Worm (Caenorhabditis elegans) whole organism, L3 larva: Measurements from ENCODE around the gene rad-50.

ENCODE experiments used
- R02D3.7 ChIP-seq: fragments of 150-350 bp; optimal IDR thresholded peaks from 2 replicates; lab custom pipeline; 2014; ENCODE audit warnings: missing biosample characterization, missing genetic modification characterization
- ZK546.5 ChIP-seq: sonication (generic microtip); optimal IDR thresholded peaks from 2 replicates; lab custom pipeline; 2017; ENCODE audit warnings: missing biosample characterization, missing genetic modification characterization
- aly-2 ChIP-seq: fragments of 150-350 bp; optimal IDR thresholded peaks from 2 replicates; lab custom pipeline; 2014; ENCODE audit warnings: missing biosample characterization, missing genetic modification characterization
- ama-1 ChIP-seq: fragments of 150-350 bp; optimal IDR thresholded peaks from 2 replicates; lab custom pipeline; 2018
- ceh-16 ChIP-seq: sonication (generic microtip); optimal IDR thresholded peaks from 2 replicates; lab custom pipeline; 2017; ENCODE audit warnings: missing biosample characterization, missing genetic modification characterization
- ceh-28 ChIP-seq: fragments of 150-350 bp; optimal IDR thresholded peaks from 2 replicates; lab custom pipeline; 2014; ENCODE audit warnings: missing biosample characterization, missing genetic modification reagents, missing genetic modification characterization
- ceh-82 ChIP-seq: fragments of 150-350 bp; optimal IDR thresholded peaks from 2 replicates; lab custom pipeline; 2014; ENCODE audit warnings: missing biosample characterization, missing genetic modification characterization
- egl-5 ChIP-seq: fragments of 150-350 bp; optimal IDR thresholded peaks from 2 replicates; lab custom pipeline; 2017; ENCODE audit warnings: missing biosample characterization, missing genetic modification reagents, missing genetic modification characterization, inconsistent platforms
- elt-1 ChIP-seq: fragments of 150-350 bp; optimal IDR thresholded peaks from 2 replicates; lab custom pipeline; 2014; ENCODE audit warnings: missing biosample characterization, missing genetic modification characterization
- elt-2 ChIP-seq: sonication (generic microtip); optimal IDR thresholded peaks from 2 replicates; lab custom pipeline; 2016; ENCODE audit warnings: missing genetic modification reagents, mild to moderate bottlenecking, missing genetic modification characterization, missing compliant biosample characterization
- elt-3 ChIP-seq, 3 experiments: fragments of 150-350 bp in 1 of 3; sonication (generic microtip) in 2 of 3; optimal IDR thresholded peaks; 2 replicates in 2 of 3; 4 replicates in 1 of 3; lab custom pipeline; 2014 to 2017; ENCODE audit warnings: missing biosample characterization in 3 of 3, missing genetic modification characterization in 3 of 3
- fkh-10 ChIP-seq: sonication (generic microtip); optimal IDR thresholded peaks from 2 replicates; lab custom pipeline; 2017; ENCODE audit warnings: missing biosample characterization, missing genetic modification reagents, missing genetic modification characterization
- fkh-2 ChIP-seq: fragments of 150-350 bp; optimal IDR thresholded peaks from 2 replicates; lab custom pipeline; 2014; ENCODE audit warnings: missing biosample characterization, missing genetic modification reagents, missing genetic modification characterization
- fos-1 ChIP-seq: fragments of 150-350 bp; optimal IDR thresholded peaks from 2 replicates; lab custom pipeline; 2014; ENCODE audit warnings: missing biosample characterization, missing genetic modification characterization
- hmg-11 ChIP-seq: sonication (generic microtip); optimal IDR thresholded peaks from 2 replicates; lab custom pipeline; 2016; ENCODE audit warnings: missing genetic modification characterization, missing compliant biosample characterization
- jun-1 ChIP-seq: fragments of 150-350 bp; optimal IDR thresholded peaks from 2 replicates; lab custom pipeline; 2014; ENCODE audit warnings: missing biosample characterization, missing genetic modification reagents, missing genetic modification characterization
- lin-15B ChIP-seq: fragments of 150-350 bp; optimal IDR thresholded peaks from 2 replicates; lab custom pipeline; 2014; ENCODE audit warnings: missing biosample characterization, missing genetic modification characterization
- lin-39 ChIP-seq: fragments of 150-350 bp; optimal IDR thresholded peaks from 2 replicates; lab custom pipeline; 2018; ENCODE audit warnings: missing biosample characterization, missing genetic modification reagents, missing genetic modification characterization
- lsy-12 ChIP-seq: sonication (generic microtip); optimal IDR thresholded peaks from 2 replicates; lab custom pipeline; 2016; ENCODE audit warnings: mild to moderate bottlenecking, missing genetic modification characterization, missing compliant biosample characterization
- mdl-1 ChIP-seq: fragments of 150-350 bp; optimal IDR thresholded peaks from 2 replicates; lab custom pipeline; 2014; ENCODE audit warnings: missing biosample characterization, missing genetic modification characterization
- mml-1 ChIP-seq: fragments of 150-350 bp; sonication (generic microtip); optimal IDR thresholded peaks from 3 replicates; lab custom pipeline; 2014; ENCODE audit warnings: missing biosample characterization, missing genetic modification characterization
- nfya-1 ChIP-seq: sonication (generic microtip); optimal IDR thresholded peaks from 2 replicates; lab custom pipeline; 2017; ENCODE audit warnings: missing genetic modification characterization, mild to moderate bottlenecking, missing compliant biosample characterization, antibody characterized with exemption, moderate library complexity; ENCODE audit not compliant: insufficient read depth
- nhr-11 ChIP-seq: fragments of 150-350 bp; optimal IDR thresholded peaks from 2 replicates; lab custom pipeline; 2014; ENCODE audit warnings: missing biosample characterization, missing genetic modification characterization
- nhr-23 ChIP-seq: fragments of 150-350 bp; optimal IDR thresholded peaks from 2 replicates; lab custom pipeline; 2014; ENCODE audit warnings: missing biosample characterization, missing genetic modification reagents, missing genetic modification characterization
- nhr-237 ChIP-seq: fragments of 150-350 bp; optimal IDR thresholded peaks from 2 replicates; lab custom pipeline; 2014; ENCODE audit warnings: missing biosample characterization, missing genetic modification characterization
- nhr-25 ChIP-seq: sonication (generic microtip); optimal IDR thresholded peaks from 2 replicates; lab custom pipeline; 2017; ENCODE audit warnings: missing biosample characterization, missing genetic modification characterization
- nhr-43 ChIP-seq: sonication (generic microtip); optimal IDR thresholded peaks from 2 replicates; lab custom pipeline; 2016; ENCODE audit warnings: mild to moderate bottlenecking, missing genetic modification characterization, missing compliant biosample characterization; ENCODE audit not compliant: poor library complexity, severe bottlenecking
- nhr-67 ChIP-seq: fragments of 150-350 bp; optimal IDR thresholded peaks from 2 replicates; lab custom pipeline; 2014; ENCODE audit warnings: missing biosample characterization, missing genetic modification characterization
- nhr-76 ChIP-seq: fragments of 150-350 bp; sonication (generic microtip); optimal IDR thresholded peaks from 5 replicates; lab custom pipeline; 2014; ENCODE audit warnings: missing biosample characterization, missing genetic modification characterization
- nhr-77 ChIP-seq: fragments of 150-350 bp; optimal IDR thresholded peaks from 2 replicates; lab custom pipeline; 2014; ENCODE audit warnings: missing biosample characterization, missing genetic modification characterization
- pha-4 ChIP-seq: fragments of 150-350 bp; optimal IDR thresholded peaks from 2 replicates; lab custom pipeline; 2014; ENCODE audit warnings: missing biosample characterization, missing genetic modification reagents, missing genetic modification characterization
- pqm-1 ChIP-seq: fragments of 150-350 bp; optimal IDR thresholded peaks from 2 replicates; lab custom pipeline; 2017; ENCODE audit warnings: missing biosample characterization, missing genetic modification characterization, inconsistent platforms
- skn-1 ChIP-seq: fragments of 150-350 bp; optimal IDR thresholded peaks from 2 replicates; lab custom pipeline; 2014; ENCODE audit warnings: missing biosample characterization, missing genetic modification characterization
- snpc-4 ChIP-seq: fragments of 150-350 bp; optimal IDR thresholded peaks from 2 replicates; lab custom pipeline; 2014; ENCODE audit warnings: missing biosample characterization, missing genetic modification characterization
- tbx-2 ChIP-seq: sonication (generic microtip); optimal IDR thresholded peaks from 2 replicates; lab custom pipeline; 2016; ENCODE audit warnings: mild to moderate bottlenecking, missing genetic modification characterization, missing compliant biosample characterization
- unc-62 ChIP-seq: fragments of 150-350 bp; sonication (generic microtip); optimal IDR thresholded peaks from 4 replicates; lab custom pipeline; 2014; ENCODE audit warnings: missing biosample characterization, missing genetic modification reagents, missing genetic modification characterization
- zag-1 ChIP-seq: fragments of 150-350 bp; optimal IDR thresholded peaks from 2 replicates; lab custom pipeline; 2014; ENCODE audit warnings: missing biosample characterization, missing genetic modification characterization
- ztf-4 ChIP-seq: fragments of 150-350 bp; optimal IDR thresholded peaks from 2 replicates; lab custom pipeline; 2014; ENCODE audit warnings: missing biosample characterization, missing genetic modification characterization

rad-50 gene

DNA sequence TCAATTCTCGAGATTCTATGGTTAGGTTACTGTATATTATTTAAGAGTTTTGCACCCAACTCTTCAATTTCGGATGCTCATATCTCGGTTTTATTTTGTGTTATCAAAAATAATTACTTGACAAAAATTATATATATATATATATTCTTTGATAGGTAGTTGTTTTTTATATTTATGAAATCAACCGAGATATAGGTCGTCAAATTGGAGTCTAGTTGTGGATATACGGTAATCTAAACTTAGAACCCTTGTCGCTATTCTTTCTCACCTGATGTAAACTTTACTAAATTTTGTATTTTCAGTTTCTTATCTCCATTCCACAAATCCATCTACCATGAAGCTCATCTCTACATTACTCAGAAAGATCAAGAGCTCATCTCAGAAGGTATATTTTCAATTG is 37.7 kb downstream of the rad-50 start, which contains the start of gene F55C5.10:
TSS of gene F55C5.10 (plus strand) at position 301 of the 400 bp plus-strand sequence.
- TF ChIP-seq pha-4 (no peak), fos-1 (no peak), fkh-10 (no peak), nhr-43 (tag; lab: Kevin White, UChicago) (no peak), tbx-2 (tag; lab: Kevin White, UChicago) (no peak), R02D3.7 (tag; lab: Kevin White, UChicago) (no peak), nhr-77 (no peak), elt-1 (tag; lab: Kevin White, UChicago) (no peak), lin-39 (tag; lab: Kevin White, UChicago) (no peak), hmg-11 (tag; lab: Kevin White, UChicago) (no peak), mml-1 (no peak), nhr-76 (tag; lab: Kevin White, UChicago) (no peak), snpc-4 (tag; lab: Kevin White, UChicago) (no peak), lin-15B (tag; lab: Kevin White, UChicago) (no peak), nhr-67 (tag; lab: Kevin White, UChicago) (no peak), aly-2 (tag; lab: Kevin White, UChicago) (no peak), lsy-12 (tag; lab: Kevin White, UChicago) (no peak), elt-2 (tag; lab: Kevin White, UChicago) (no peak)

ce11 chrV:12287667-12288066 is 42.2 kb downstream of the rad-50 start:
- TF ChIP-seq pha-4 (no peak), fkh-10 (peak; percentile 40), fkh-2 (tag; lab: Kevin White, UChicago) (no peak), nfya-1 (peak; percentile 25), egl-5 (tag; lab: Kevin White, UChicago) (no peak), unc-62 (GFP tag; lab: Kevin White, UChicago) (no peak), lin-39 (tag; lab: Kevin White, UChicago) (peak; percentile 42)

DNA sequence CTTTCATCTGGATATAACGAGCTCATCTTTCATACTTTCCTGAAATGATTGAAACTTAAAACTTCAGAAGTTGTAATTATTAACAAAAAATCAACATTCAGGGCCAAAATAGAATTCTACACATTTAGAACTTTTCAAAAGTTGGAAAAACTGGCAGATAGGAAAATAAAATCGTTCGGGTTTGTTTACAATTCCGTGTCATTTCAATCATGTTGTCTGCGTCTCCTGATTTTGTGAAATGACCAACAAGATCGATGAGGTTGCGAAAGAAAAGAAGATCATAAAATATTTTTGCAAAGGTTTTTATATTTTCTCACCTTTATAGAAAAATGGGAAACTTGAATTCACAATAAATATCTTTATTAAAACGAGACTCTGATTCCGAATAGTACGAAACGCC is 43.1 kb downstream of the rad-50 start, which contains the start of gene rskd-1:
TSS of gene rskd-1 (minus strand) at position 39 of the 400 bp plus-strand sequence.
- TF ChIP-seq ceh-16 (no peak), fkh-10 (no peak), pha-4 (peak; percentile 95), elt-2 (tag; lab: Kevin White, UChicago) (peak; percentile 0)

ce11 chrV:12291587-12291986 is 46.1 kb downstream of the rad-50 start, which contains the start of the genes srpa-68 and srh-16:
Gene srpa-68, minus strand, starts transcription at chrV:12291658.
Gene srh-16, plus strand, starts transcription at chrV:12291861.
- TF ChIP-seq ztf-4 (tag; lab: Kevin White, UChicago), result peak; percentile 6
- peak; percentile 52 for TF ChIP-seq nhr-77
- peak; percentile 87 for TF ChIP-seq nhr-23 (tag; lab: Kevin White, UChicago)
- peak; percentile 35 for TF ChIP-seq ama-1 (lab: Kevin White, UChicago)
- TF ChIP-seq pha-4, result peak; percentile 92
- peak; percentile 11 for TF ChIP-seq zag-1 (tag; lab: Kevin White, UChicago)
- no peak for TF ChIP-seq fos-1
- peak; percentile 41 for TF ChIP-seq elt-1 (tag; lab: Kevin White, UChicago)
- TF ChIP-seq tbx-2 (tag; lab: Kevin White, UChicago), result peak; percentile 87
- TF ChIP-seq pqm-1 (tag; lab: Kevin White, UChicago), result peak; percentile 37
- TF ChIP-seq R02D3.7 (tag; lab: Kevin White, UChicago), result peak; percentile 86
- TF ChIP-seq aly-2 (tag; lab: Kevin White, UChicago), result peak; percentile 4
- TF ChIP-seq ZK546.5 (tag; lab: Kevin White, UChicago), result peak; percentile 1
- TF ChIP-seq nhr-25 (tag; lab: Kevin White, UChicago), result peak; percentile 70
- peak; percentile 87 for TF ChIP-seq snpc-4 (tag; lab: Kevin White, UChicago)
- TF ChIP-seq fkh-2 (tag; lab: Kevin White, UChicago), result no peak
- TF ChIP-seq elt-3 (tag; optimal IDR thresholded peaks at IDR 0.05; lab: Kevin White, UChicago), result no peak
- peak; percentile 74 for TF ChIP-seq jun-1 (tag; lab: Kevin White, UChicago)
- TF ChIP-seq lin-39 (tag; lab: Kevin White, UChicago), result peak; percentile 70
- TF ChIP-seq mdl-1 (tag; lab: Kevin White, UChicago), result peak; percentile 5
- TF ChIP-seq lin-15B (tag; lab: Kevin White, UChicago), result peak; percentile 85
- no peak for TF ChIP-seq nhr-237 (tag; lab: Kevin White, UChicago)
- TF ChIP-seq skn-1, result peak; percentile 65
- peak; percentile 63 for TF ChIP-seq ceh-28 (tag; lab: Kevin White, UChicago)
- peak; percentile 58 for TF ChIP-seq egl-5 (tag; lab: Kevin White, UChicago)
- TF ChIP-seq lsy-12 (tag; lab: Kevin White, UChicago), result peak; percentile 79
- no peak for TF ChIP-seq ceh-16
- TF ChIP-seq ceh-82 (tag; lab: Kevin White, UChicago), result peak; percentile 49
- TF ChIP-seq nhr-43 (tag; lab: Kevin White, UChicago), result peak; percentile 80
- no peak for TF ChIP-seq unc-62 (GFP tag; lab: Kevin White, UChicago)
- peak; percentile 93 for TF ChIP-seq hmg-11 (tag; lab: Kevin White, UChicago)
- peak; percentile 56 for TF ChIP-seq nhr-11
- TF ChIP-seq nhr-76 (tag; lab: Kevin White, UChicago), result no peak
- peak; percentile 89 for TF ChIP-seq nfya-1
- TF ChIP-seq fkh-10, result peak; percentile 21
- peak; percentile 61 for TF ChIP-seq elt-2 (tag; lab: Kevin White, UChicago)
